Worm (Caenorhabditis elegans) whole organism, L4 larva: ENCODE data around the gene Y58A7A.2.
A peak's percentile ranks its signal among the peaks of the same experiment; 100 is the strongest.

Source experiments
- hlh-11 ChIP-seq: fragments of 200-800 bp; sonication (Bioruptor generic); optimal IDR thresholded peaks from 2 replicates; lab custom pipeline; 2018; ENCODE audit warnings: mild to moderate bottlenecking, missing genetic modification characterization, missing compliant biosample characterization
- nhr-11 ChIP-seq: fragments of 150-350 bp; optimal IDR thresholded peaks from 2 replicates; lab custom pipeline; 2014; ENCODE audit warnings: missing biosample characterization, missing genetic modification characterization

The Y58A7A.2 gene

DNA sequence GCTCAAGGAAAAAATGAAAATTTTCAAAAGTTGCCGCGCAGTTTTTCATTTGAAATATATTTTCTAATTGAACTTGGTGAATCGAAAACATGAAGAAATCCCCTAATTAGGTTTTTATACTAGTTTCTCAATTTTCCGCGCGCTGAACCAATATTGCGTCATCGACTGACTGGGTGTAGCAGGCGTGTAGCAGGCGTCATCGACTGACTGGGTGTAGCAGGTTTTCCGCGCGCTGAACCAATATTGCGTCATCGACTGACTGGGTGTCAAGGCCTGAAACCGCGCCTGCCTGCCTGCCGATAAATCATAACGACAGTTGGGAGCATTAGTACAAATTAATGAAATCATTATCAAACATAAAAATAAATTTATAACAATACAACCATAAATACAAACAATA is 48.6 kb downstream of the Y58A7A.2 start:
- TF ChIP-seq nhr-11 (tag; lab: Kevin White, UChicago), result no peak
- peak; percentile 10 for TF ChIP-seq hlh-11
- TF ChIP-seq, all 104 proteins: peak for 1
